Fruit fly (Drosophila melanogaster): ENCODE measurements around the gene CG13658.

- no peak for TF ChIP-seq ttk (optimal IDR thresholded peaks at IDR 0.05)
- TF ChIP-seq psq (optimal IDR thresholded peaks at IDR 0.05) = no peak
- TF ChIP-seq Myc (optimal IDR thresholded peaks at IDR 0.05) = no peak
- no peak for TF ChIP-seq Sin3A (optimal IDR thresholded peaks at IDR 0.05)
- TF ChIP-seq h (optimal IDR thresholded peaks at IDR 0.05) = no peak
- no peak for TF ChIP-seq insv (optimal IDR thresholded peaks at IDR 0.05)
These were observed 17.4 kb upstream of the CG13658 start, which contains the start of the genes CG11889 and CG11891 for dm6 chr3R:25269909-25270308.

Measured in Kc167 (cell line).